Worm (Caenorhabditis elegans): ENCODE data around the gene tag-250.

The tag-250 gene

DNA sequence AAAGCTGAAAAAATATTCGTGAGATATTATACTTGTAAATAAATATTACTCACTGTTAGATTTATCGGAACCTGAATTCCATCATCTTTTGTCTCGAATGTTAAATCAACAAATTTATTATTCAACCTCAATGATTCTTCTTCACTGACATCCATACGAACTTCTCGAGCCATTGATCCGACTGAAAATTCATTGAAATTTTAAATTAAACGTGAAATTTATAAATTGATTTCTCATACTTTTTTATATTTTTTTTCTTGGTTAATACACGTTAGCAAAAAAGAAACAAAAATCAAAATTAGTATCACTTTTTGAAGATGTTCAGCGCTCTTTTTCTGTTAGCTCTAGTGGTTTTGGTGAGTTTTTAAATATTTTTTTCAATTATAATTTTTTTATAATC, 4.9 kb downstream of the tag-250 start, which contains the start of gene C29E4.14:
Gene C29E4.14 (plus strand): TSS at position 301 of the 400 bp plus-strand sequence.
- no peak for TF ChIP-seq tra-4 (tag; optimal IDR thresholded peaks at IDR 0.05)

DNA sequence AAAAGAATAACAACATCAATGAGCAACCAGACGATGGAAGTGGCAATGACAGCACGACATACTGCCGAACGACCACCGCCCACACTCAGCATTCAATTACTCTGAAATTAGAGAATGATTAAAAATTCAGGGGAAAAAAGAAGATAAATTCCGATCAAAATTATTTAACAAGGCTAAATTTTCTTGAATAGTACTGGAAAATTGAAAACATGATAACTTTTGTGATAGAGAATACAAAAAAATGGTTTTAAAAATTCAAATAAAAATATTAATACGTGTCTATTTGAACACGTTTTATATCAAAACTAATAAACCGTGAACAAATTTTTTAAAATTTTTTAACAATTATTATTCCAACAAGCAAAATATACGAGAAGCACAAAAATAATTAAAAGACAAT, 7.1 kb downstream of the tag-250 start, which contains the start of gene gly-3:
Gene gly-3 (minus strand): TSS at position 101 of the 400 bp plus-strand sequence.
- TF ChIP-seq tra-4 (tag; optimal IDR thresholded peaks at IDR 0.05), result no peak
- TF ChIP-seq tbx-37 (GFP tag; conservative IDR thresholded peaks at IDR 0.05), result no peak
- TF ChIP-seq tbx-11 (GFP tag; IDR thresholded peaks at IDR 0.05), result no peak
- TF ChIP-seq hmg-4 (GFP tag; optimal IDR thresholded peaks at IDR 0.05), result no peak
- no peak for TF ChIP-seq flt-1 (GFP tag; IDR thresholded peaks at IDR 0.05)
- no peak for TF ChIP-seq ama-1 (optimal IDR thresholded peaks at IDR 0.05)
- no peak for TF ChIP-seq hnd-1 (tag; optimal IDR thresholded peaks at IDR 0.05)
- no peak for TF ChIP-seq aly-1 (tag; optimal IDR thresholded peaks at IDR 0.05)
- TF ChIP-seq sea-1 (GFP tag; conservative IDR thresholded peaks at IDR 0.05), result no peak
- TF ChIP-seq B0310.2 (tag; optimal IDR thresholded peaks at IDR 0.05), result no peak
- TF ChIP-seq F13C5.2 (tag; optimal IDR thresholded peaks at IDR 0.05), result no peak
- no peak for TF ChIP-seq scrt-1 (GFP tag; IDR thresholded peaks at IDR 0.05)
- TF ChIP-seq ets-7 (tag; optimal IDR thresholded peaks at IDR 0.05), result no peak
- TF ChIP-seq ceh-13 (GFP tag; optimal IDR thresholded peaks at IDR 0.05), result no peak
- TF ChIP-seq ceh-36 (tag; optimal IDR thresholded peaks at IDR 0.05), result no peak
- TF ChIP-seq hmbx-1 (tag; optimal IDR thresholded peaks at IDR 0.05), result no peak
- TF ChIP-seq pes-1 (GFP tag; IDR thresholded peaks at IDR 0.05), result no peak

DNA sequence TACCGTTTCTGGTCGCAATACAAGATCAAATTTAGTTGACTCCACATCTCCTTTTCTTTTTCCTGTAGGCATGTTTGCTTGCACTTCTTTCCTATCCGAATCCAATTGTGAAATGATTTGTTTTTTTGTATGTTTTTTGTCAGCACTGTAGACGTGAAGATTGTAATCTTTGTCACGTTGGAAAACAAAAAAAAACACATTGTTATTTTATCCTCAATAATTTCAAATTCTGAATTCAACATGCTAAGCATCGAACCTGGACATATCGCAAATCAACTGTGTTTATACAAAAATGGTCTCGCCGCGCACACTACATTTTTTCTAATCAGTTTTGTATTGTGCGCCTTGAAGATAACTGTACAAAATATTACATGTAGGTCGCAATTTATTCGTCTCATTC, 11.2 kb downstream of the tag-250 start, which contains the start of gene ZK688.12:
Gene ZK688.12 (minus strand): TSS at position 101 of the 400 bp plus-strand sequence.
- no peak for TF ChIP-seq pes-1 (GFP tag; IDR thresholded peaks at IDR 0.05)

DNA sequence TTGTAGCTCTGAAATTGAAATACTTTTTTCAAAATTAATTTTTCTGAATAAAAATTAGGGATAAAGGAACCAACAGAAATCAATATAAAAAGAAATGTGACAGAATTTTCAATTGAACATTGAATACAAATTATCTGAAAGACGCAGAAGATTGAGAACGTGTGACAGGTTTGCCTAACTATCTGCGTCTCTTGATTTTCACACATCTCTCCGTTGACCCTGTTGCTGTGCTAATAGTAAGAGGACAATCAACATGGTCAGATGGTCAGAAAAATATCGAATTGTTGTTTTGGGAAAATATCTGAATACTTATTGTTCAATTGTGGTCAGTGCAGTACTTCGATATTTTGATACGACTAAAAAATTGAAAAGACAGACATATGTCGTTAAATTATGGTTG, 13.1 kb downstream of the tag-250 start, which contains the start of gene ZK688.7:
Gene ZK688.7 (minus strand): TSS at position 14 of the 400 bp plus-strand sequence.
- TF ChIP-seq hnd-1 (tag; optimal IDR thresholded peaks at IDR 0.05) (no peak), ets-7 (tag; optimal IDR thresholded peaks at IDR 0.05) (no peak), B0310.2 (tag; optimal IDR thresholded peaks at IDR 0.05) (no peak), scrt-1 (GFP tag; IDR thresholded peaks at IDR 0.05) (no peak), tbx-11 (GFP tag; IDR thresholded peaks at IDR 0.05) (no peak), ceh-13 (GFP tag; optimal IDR thresholded peaks at IDR 0.05) (no peak), hmbx-1 (tag; optimal IDR thresholded peaks at IDR 0.05) (no peak), F13C5.2 (tag; optimal IDR thresholded peaks at IDR 0.05) (no peak), flt-1 (GFP tag; IDR thresholded peaks at IDR 0.05) (no peak), hmg-4 (GFP tag; optimal IDR thresholded peaks at IDR 0.05) (no peak), aly-1 (tag; optimal IDR thresholded peaks at IDR 0.05) (no peak), ama-1 (optimal IDR thresholded peaks at IDR 0.05) (no peak), pes-1 (GFP tag; IDR thresholded peaks at IDR 0.05) (no peak), sea-1 (GFP tag; conservative IDR thresholded peaks at IDR 0.05) (no peak), ceh-36 (tag; optimal IDR thresholded peaks at IDR 0.05) (no peak), tbx-37 (GFP tag; conservative IDR thresholded peaks at IDR 0.05) (no peak), tra-4 (tag; optimal IDR thresholded peaks at IDR 0.05) (no peak)

DNA sequence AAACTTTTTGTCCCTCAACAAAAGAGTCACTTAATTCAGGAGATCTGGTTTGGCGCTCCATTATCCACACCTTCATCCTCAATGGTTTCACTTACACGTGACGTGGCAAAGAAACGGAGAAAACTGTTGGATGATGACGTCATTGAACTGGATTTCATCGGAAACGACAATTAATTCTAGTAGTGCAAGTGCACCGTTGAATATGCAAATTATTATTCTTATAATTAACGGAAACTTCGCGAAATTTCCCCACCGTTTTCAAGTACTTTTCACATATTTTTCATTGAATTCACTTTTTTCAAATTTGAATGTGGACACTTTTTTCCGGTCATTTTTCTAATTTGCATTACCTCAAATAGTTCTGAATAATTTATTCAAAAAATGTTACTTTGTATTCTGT, 15.5 kb downstream of the tag-250 start, which contains the start of gene ZK688.1:
Gene ZK688.1 (plus strand): TSS at position 301 of the 400 bp plus-strand sequence.
- TF ChIP-seq sea-1 (GFP tag; conservative IDR thresholded peaks at IDR 0.05) (no peak), tbx-37 (GFP tag; conservative IDR thresholded peaks at IDR 0.05) (no peak), hmg-4 (GFP tag; optimal IDR thresholded peaks at IDR 0.05) (no peak), B0310.2 (tag; optimal IDR thresholded peaks at IDR 0.05) (no peak), ceh-13 (GFP tag; optimal IDR thresholded peaks at IDR 0.05) (no peak), pes-1 (GFP tag; IDR thresholded peaks at IDR 0.05) (no peak), tra-4 (tag; optimal IDR thresholded peaks at IDR 0.05) (no peak), ama-1 (optimal IDR thresholded peaks at IDR 0.05) (no peak), aly-1 (tag; optimal IDR thresholded peaks at IDR 0.05) (no peak), hmbx-1 (tag; optimal IDR thresholded peaks at IDR 0.05) (no peak), flt-1 (GFP tag; IDR thresholded peaks at IDR 0.05) (no peak), ets-7 (tag; optimal IDR thresholded peaks at IDR 0.05) (no peak)

DNA sequence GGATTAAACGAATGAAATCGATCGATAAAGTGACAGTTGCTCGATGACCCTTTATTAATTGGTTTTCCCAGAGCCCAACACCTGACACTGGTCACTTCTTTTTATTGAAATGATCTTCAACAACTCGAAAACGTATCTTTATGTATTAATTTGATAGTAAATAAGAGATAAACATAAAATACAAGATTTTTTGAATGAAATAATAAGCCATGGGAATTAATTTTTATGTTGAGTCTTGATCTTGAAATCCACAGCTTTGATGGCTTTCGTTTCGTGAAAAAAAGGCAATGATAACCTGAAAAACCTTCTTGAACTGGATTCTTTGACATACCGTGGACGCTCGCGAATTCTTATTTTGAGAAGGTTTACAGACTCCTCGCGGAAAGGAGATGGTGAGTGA, 17.2 kb downstream of the tag-250 start, which contains the start of gene pcp-5:
Gene pcp-5 (minus strand): TSS at position 101 of the 400 bp plus-strand sequence.
- TF ChIP-seq B0310.2 (tag; optimal IDR thresholded peaks at IDR 0.05) (no peak), tbx-37 (GFP tag; conservative IDR thresholded peaks at IDR 0.05) (no peak), flt-1 (GFP tag; IDR thresholded peaks at IDR 0.05) (no peak), F13C5.2 (tag; optimal IDR thresholded peaks at IDR 0.05) (no peak), ceh-36 (tag; optimal IDR thresholded peaks at IDR 0.05) (no peak), ama-1 (optimal IDR thresholded peaks at IDR 0.05) (no peak), sea-1 (GFP tag; conservative IDR thresholded peaks at IDR 0.05) (no peak), hnd-1 (tag; optimal IDR thresholded peaks at IDR 0.05) (no peak), hmg-4 (GFP tag; optimal IDR thresholded peaks at IDR 0.05) (no peak), ceh-13 (GFP tag; optimal IDR thresholded peaks at IDR 0.05) (no peak), aly-1 (tag; optimal IDR thresholded peaks at IDR 0.05) (no peak), tbx-11 (GFP tag; IDR thresholded peaks at IDR 0.05) (no peak), pes-1 (GFP tag; IDR thresholded peaks at IDR 0.05) (no peak), scrt-1 (GFP tag; IDR thresholded peaks at IDR 0.05) (no peak), tra-4 (tag; optimal IDR thresholded peaks at IDR 0.05) (no peak), ets-7 (tag; optimal IDR thresholded peaks at IDR 0.05) (no peak)

DNA sequence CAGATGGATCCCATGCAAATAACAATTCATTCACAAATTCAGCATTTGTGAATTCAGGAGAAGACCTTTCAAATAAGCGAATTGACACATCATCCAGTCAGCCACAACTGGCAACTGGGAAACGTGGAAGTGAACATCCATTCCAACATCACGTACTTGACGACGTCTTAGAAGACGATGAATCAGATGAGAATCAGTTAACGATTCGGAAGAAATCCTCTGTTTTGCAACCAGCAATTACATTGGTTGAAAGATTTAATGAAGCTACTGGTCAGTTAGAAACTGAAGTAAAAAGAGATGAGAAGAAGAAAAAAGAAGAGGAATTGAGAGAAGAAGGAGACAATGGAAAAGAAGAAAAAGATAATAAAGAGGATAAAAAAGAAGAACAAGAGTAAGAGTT, 21.3 kb downstream of the tag-250 start:
- TF ChIP-seq ceh-36 (tag; optimal IDR thresholded peaks at IDR 0.05) (no peak), ama-1 (optimal IDR thresholded peaks at IDR 0.05) (no peak), pes-1 (GFP tag; IDR thresholded peaks at IDR 0.05) (no peak), B0310.2 (tag; optimal IDR thresholded peaks at IDR 0.05) (no peak), hmg-4 (GFP tag; optimal IDR thresholded peaks at IDR 0.05) (no peak), tbx-37 (GFP tag; conservative IDR thresholded peaks at IDR 0.05) (no peak), F13C5.2 (tag; optimal IDR thresholded peaks at IDR 0.05) (no peak), tbx-11 (GFP tag; IDR thresholded peaks at IDR 0.05) (no peak), hmbx-1 (tag; optimal IDR thresholded peaks at IDR 0.05) (no peak), sea-1 (GFP tag; conservative IDR thresholded peaks at IDR 0.05) (no peak), scrt-1 (GFP tag; IDR thresholded peaks at IDR 0.05) (no peak), flt-1 (GFP tag; IDR thresholded peaks at IDR 0.05) (no peak), hnd-1 (tag; optimal IDR thresholded peaks at IDR 0.05) (no peak), tra-4 (tag; optimal IDR thresholded peaks at IDR 0.05) (no peak)
